Fruit fly (Drosophila melanogaster) whole organism, embryonic: ENCODE measurements around the gene Cpr65Aw.

ENCODE experiments used
- ATbp ChIP-seq: fragments of 200-800 bp; sonication (Bioruptor generic); optimal IDR thresholded peaks from 2 replicates; lab custom pipeline; 2017; ENCODE audit warnings: missing biosample characterization, mild to moderate bottlenecking, missing genetic modification characterization, missing genetic modification reagents
- Awh ChIP-seq: fragments of 200-800 bp; sonication (Bioruptor generic); IDR thresholded peaks from 2 replicates; pipeline ENCODE4, ENCODE4 v1.3.6; 2022; ENCODE audit warnings: missing biosample characterization, missing genetic modification characterization
- B-H1 ChIP-seq: fragments of 200-800 bp; sonication (Bioruptor generic); IDR thresholded peaks from 3 replicates; pipeline ENCODE4 v1.3.6; 2022; ENCODE audit warnings: missing biosample characterization, missing genetic modification characterization
- CG10565 ChIP-seq: fragments of 200-800 bp; sonication (Bioruptor generic); optimal IDR thresholded peaks from 3 replicates; lab custom pipeline; 2016; ENCODE audit warnings: missing biosample characterization, mild to moderate bottlenecking, missing genetic modification characterization
- CG10959 ChIP-seq: fragments of 200-800 bp; sonication (Bioruptor generic); IDR thresholded peaks from 2 replicates; pipeline ENCODE4 v1.3.6; 2022; ENCODE audit warnings: missing biosample characterization, missing genetic modification characterization
- CG11085 ChIP-seq: fragments of 200-800 bp; sonication (Bioruptor generic); IDR thresholded peaks from 2 replicates; pipeline ENCODE4 v1.3.6; 2022; ENCODE audit warnings: missing biosample characterization, missing genetic modification characterization
- CG12236 ChIP-seq: fragments of 200-800 bp; sonication (Bioruptor generic); optimal IDR thresholded peaks from 2 replicates; lab custom pipeline; 2016; ENCODE audit warnings: missing biosample characterization, missing genetic modification characterization
- CG15011 ChIP-seq: fragments of 200-800 bp; sonication (Bioruptor generic); optimal IDR thresholded peaks from 3 replicates; lab custom pipeline; 2018; ENCODE audit warnings: missing biosample characterization, mild to moderate bottlenecking, missing genetic modification characterization
- CG15073 ChIP-seq: fragments of 200-800 bp; sonication (Bioruptor generic); optimal IDR thresholded peaks from 2 replicates; lab custom pipeline; 2016; ENCODE audit warnings: missing biosample characterization, missing genetic modification characterization
- CG16815 ChIP-seq: fragments of 200-800 bp; sonication (Bioruptor generic); optimal IDR thresholded peaks from 3 replicates; lab custom pipeline; 2017; ENCODE audit warnings: missing biosample characterization, mild to moderate bottlenecking, missing genetic modification characterization
- CG18011 ChIP-seq: fragments of 200-800 bp; sonication (Bioruptor generic); optimal IDR thresholded peaks from 2 replicates; lab custom pipeline; 2017; ENCODE audit warnings: missing biosample characterization, missing genetic modification characterization, mild to moderate bottlenecking, moderate library complexity, missing genotype
- CG18476 ChIP-seq: fragments of 200-800 bp; sonication (Bioruptor generic); optimal IDR thresholded peaks from 2 replicates; lab custom pipeline; 2016; ENCODE audit warnings: missing biosample characterization, mild to moderate bottlenecking, missing genetic modification characterization
- CG18619 ChIP-seq: fragments of 200-800 bp; sonication (Bioruptor generic); optimal IDR thresholded peaks from 3 replicates; lab custom pipeline; 2017; ENCODE audit warnings: missing biosample characterization, mild to moderate bottlenecking, missing genetic modification characterization
- CG2889 ChIP-seq: fragments of 200-800 bp; sonication (Bioruptor generic); IDR thresholded peaks from 3 replicates; pipeline ENCODE4 v1.3.6; 2022; ENCODE audit warnings: missing biosample characterization, missing genetic modification characterization
- CG31224 ChIP-seq: fragments of 200-800 bp; sonication (Bioruptor generic); IDR thresholded peaks from 2 replicates; pipeline ENCODE4 v1.3.6; 2022; ENCODE audit warnings: missing biosample characterization, missing genetic modification characterization
- CG3847 ChIP-seq: fragments of 200-800 bp; sonication (Bioruptor generic); IDR thresholded peaks from 2 replicates; pipeline ENCODE4 v1.3.6; 2022; ENCODE audit warnings: missing biosample characterization, missing genetic modification characterization
- CG4617 ChIP-seq: fragments of 200-800 bp; sonication (Bioruptor generic); optimal IDR thresholded peaks from 3 replicates; lab custom pipeline; 2016; ENCODE audit warnings: missing biosample characterization, missing genetic modification characterization, borderline replicate concordance
- CG4820 ChIP-seq: fragments of 200-800 bp; sonication (Bioruptor generic); optimal IDR thresholded peaks from 3 replicates; lab custom pipeline; 2016; ENCODE audit warnings: missing biosample characterization, missing genetic modification characterization
- CG6854 ChIP-seq: fragments of 200-800 bp; sonication (Bioruptor generic); optimal IDR thresholded peaks from 3 replicates; lab custom pipeline; 2017; ENCODE audit warnings: missing biosample characterization, mild to moderate bottlenecking, missing genetic modification characterization
- CG7372 ChIP-seq: fragments of 200-800 bp; sonication (Bioruptor generic); IDR thresholded peaks from 2 replicates; pipeline ENCODE4 v1.3.6; 2022; ENCODE audit warnings: missing biosample characterization, missing genetic modification characterization
- CG7987 ChIP-seq: fragments of 200-800 bp; sonication (Bioruptor generic); optimal IDR thresholded peaks from 2 replicates; lab custom pipeline; 2018; ENCODE audit warnings: missing biosample characterization, mild to moderate bottlenecking, missing genetic modification characterization, moderate library complexity
- CG9215 ChIP-seq: fragments of 200-800 bp; sonication (Bioruptor generic); IDR thresholded peaks from 2 replicates; pipeline ENCODE4 v1.3.6; 2022; ENCODE audit warnings: missing biosample characterization, missing genetic modification characterization
- CG9876 ChIP-seq: fragments of 200-800 bp; sonication (Bioruptor generic); optimal IDR thresholded peaks from 2 replicates; lab custom pipeline; 2016; ENCODE audit warnings: missing biosample characterization, missing genetic modification characterization
- D ChIP-seq, 2 experiments: fragments of 200-800 bp in 1 of 2; fragments of >200 bp in 1 of 2; sonication (Bioruptor generic) in 1 of 2; optimal IDR thresholded peaks; 2 replicates in 1 of 2; 3 replicates in 1 of 2; lab custom pipeline; 2017; ENCODE audit warnings: mild to moderate bottlenecking in 1 of 2, missing biosample characterization in 1 of 2, missing genetic modification characterization in 1 of 2, missing genetic modification reagents in 1 of 2
- Dek ChIP-seq: fragments of 200-800 bp; sonication (Bioruptor generic); optimal IDR thresholded peaks from 3 replicates; lab custom pipeline; 2019; ENCODE audit warnings: missing biosample characterization, mild to moderate bottlenecking, missing genetic modification characterization, moderate library complexity
- Doc3 ChIP-seq: fragments of 200-800 bp; sonication (Bioruptor generic); IDR thresholded peaks from 3 replicates; pipeline ENCODE4 v1.3.6; 2022; ENCODE audit warnings: missing biosample characterization, missing genetic modification characterization; ENCODE audit not compliant: partially characterized antibody
- H15 ChIP-seq: fragments of 200-800 bp; sonication (Bioruptor generic); IDR thresholded peaks from 3 replicates; pipeline ENCODE4 v1.3.6; 2022; ENCODE audit warnings: missing biosample characterization, missing genetic modification characterization
- HHEX ChIP-seq: fragments of 200-800 bp; sonication (Bioruptor generic); optimal IDR thresholded peaks from 3 replicates; lab custom pipeline; 2017; ENCODE audit warnings: missing biosample characterization, mild to moderate bottlenecking, missing genetic modification characterization, missing genetic modification reagents
- Hey ChIP-seq: fragments of 200-800 bp; sonication (Bioruptor generic); optimal IDR thresholded peaks from 3 replicates; lab custom pipeline; 2018; ENCODE audit warnings: missing biosample characterization, mild to moderate bottlenecking, missing genetic modification characterization
- HmgZ ChIP-seq: fragments of 200-800 bp; sonication (Bioruptor generic); optimal IDR thresholded peaks from 2 replicates; lab custom pipeline; 2018; ENCODE audit warnings: missing biosample characterization, mild to moderate bottlenecking, missing genetic modification characterization
- Hr39 ChIP-seq: fragments of >200 bp; optimal IDR thresholded peaks from 2 replicates; lab custom pipeline; 2017
- MBD-R2 ChIP-seq: fragments of 200-800 bp; sonication (Bioruptor generic); IDR thresholded peaks from 2 replicates; pipeline ENCODE4 v1.3.6; 2022; ENCODE audit warnings: missing biosample characterization, missing genetic modification characterization
- MESR4 ChIP-seq: fragments of 200-800 bp; sonication (Bioruptor generic); optimal IDR thresholded peaks from 2 replicates; lab custom pipeline; 2018; ENCODE audit warnings: missing biosample characterization, mild to moderate bottlenecking, missing genetic modification characterization, moderate library complexity
- Mad ChIP-seq: fragments of 200-800 bp; sonication (Bioruptor generic); optimal IDR thresholded peaks from 2 replicates; lab custom pipeline; 2016; ENCODE audit warnings: missing biosample characterization, missing genetic modification characterization
- Ravus ChIP-seq: fragments of 200-800 bp; sonication (Bioruptor generic); IDR thresholded peaks from 2 replicates; pipeline ENCODE4 v1.3.6; 2022; ENCODE audit warnings: missing biosample characterization, missing genetic modification characterization
- Rfx ChIP-seq: fragments of 200-800 bp; sonication (Bioruptor generic); IDR thresholded peaks from 2 replicates; pipeline ENCODE4 v1.3.6; 2022; ENCODE audit warnings: missing biosample characterization, missing genetic modification characterization
- ci ChIP-seq: fragments of 200-800 bp; sonication (Bioruptor generic); IDR thresholded peaks from 3 replicates; pipeline ENCODE4 v1.3.6; 2022; ENCODE audit warnings: missing biosample characterization, missing genetic modification characterization
- disco-r ChIP-seq: fragments of 200-800 bp; sonication (Bioruptor generic); optimal IDR thresholded peaks from 2 replicates; lab custom pipeline; 2016; ENCODE audit warnings: missing biosample characterization, missing genetic modification characterization
- emc ChIP-seq: fragments of 200-800 bp; sonication (Bioruptor generic); optimal IDR thresholded peaks from 2 replicates; lab custom pipeline; 2016; ENCODE audit warnings: missing biosample characterization, missing genetic modification characterization
- grn ChIP-seq: fragments of 200-800 bp; sonication (Bioruptor generic); optimal IDR thresholded peaks from 3 replicates; lab custom pipeline; 2017; ENCODE audit warnings: missing biosample characterization, missing genetic modification characterization
- gro ChIP-seq: fragments of 200-800 bp; sonication (Bioruptor generic); optimal IDR thresholded peaks from 2 replicates; lab custom pipeline; 2016; ENCODE audit warnings: missing biosample characterization, missing genetic modification characterization
- gsb-n ChIP-seq: fragments of 200-800 bp; sonication (Bioruptor generic); optimal IDR thresholded peaks from 3 replicates; lab custom pipeline; 2018; ENCODE audit warnings: missing biosample characterization, mild to moderate bottlenecking, missing genetic modification characterization
- luna ChIP-seq: fragments of 200-800 bp; sonication (Bioruptor generic); optimal IDR thresholded peaks from 2 replicates; lab custom pipeline; 2016; ENCODE audit warnings: missing biosample characterization, missing genetic modification characterization
- mam ChIP-seq: fragments of 200-800 bp; sonication (Bioruptor generic); optimal IDR thresholded peaks from 3 replicates; lab custom pipeline; 2016; ENCODE audit warnings: missing biosample characterization, missing genetic modification characterization
- pfk ChIP-seq: fragments of 200-800 bp; sonication (Bioruptor generic); optimal IDR thresholded peaks from 2 replicates; lab custom pipeline; 2018; ENCODE audit warnings: missing biosample characterization, mild to moderate bottlenecking, missing genetic modification characterization, moderate library complexity
- pnt ChIP-seq: fragments of 200-800 bp; sonication (Bioruptor generic); optimal IDR thresholded peaks from 3 replicates; lab custom pipeline; 2016; ENCODE audit warnings: missing biosample characterization, missing genetic modification characterization
- prd ChIP-seq, 3 experiments: fragments of >200 bp in 2 of 3; fragments of 200-800 bp in 1 of 3; sonication (Bioruptor generic) in 1 of 3; optimal IDR thresholded peaks in 2 of 3; IDR thresholded peaks in 1 of 3; 2 replicates in 2 of 3; 3 replicates in 1 of 3; pipeline versions ENCODE4 v1.3.6 to Lab custom; 2017 to 2022; ENCODE audit warnings: missing biosample characterization in 1 of 3, missing genetic modification characterization in 1 of 3
- sima ChIP-seq: fragments of 200-800 bp; sonication (Bioruptor generic); optimal IDR thresholded peaks from 2 replicates; lab custom pipeline; 2016; ENCODE audit warnings: missing biosample characterization, missing genetic modification characterization
- tgo ChIP-seq: fragments of 200-800 bp; sonication (Bioruptor generic); IDR thresholded peaks from 3 replicates; pipeline ENCODE4 v1.3.6; 2022; ENCODE audit warnings: missing biosample characterization, missing genetic modification characterization
- tll ChIP-seq, 2 experiments: fragments of 200-800 bp in 1 of 2; fragments of >200 bp in 1 of 2; sonication (Bioruptor generic) in 1 of 2; optimal IDR thresholded peaks; 2 replicates each; lab custom pipeline; 2017 to 2019; ENCODE audit warnings: missing biosample characterization in 2 of 2, missing genetic modification characterization in 2 of 2, mild to moderate bottlenecking in 1 of 2, moderate library complexity in 1 of 2
- trh ChIP-seq: fragments of 200-800 bp; sonication (Bioruptor generic); optimal IDR thresholded peaks from 2 replicates; lab custom pipeline; 2016; ENCODE audit warnings: missing biosample characterization, missing genetic modification characterization
- z ChIP-seq: fragments of 200-800 bp; sonication (Bioruptor generic); IDR thresholded peaks from 3 replicates; pipeline ENCODE4 v1.3.6; 2022; ENCODE audit warnings: missing biosample characterization, missing genetic modification characterization

Cpr65Aw gene

dm6 chr3L:6104551-6104950 is 37.7 kb downstream of the Cpr65Aw start (continued):
- TF ChIP-seq MBD-R2 (no peak), Ravus (no peak), CG31224 (GFP tag; lab: Robert Waterston, UW) (no peak), Hr39 (no peak), CG10565 (GFP tag; lab: Kevin White, UChicago) (no peak), CG18476 (GFP tag; lab: Kevin White, UChicago) (no peak), CG9876 (GFP tag; lab: Kevin White, UChicago) (no peak), Doc3 (GFP tag; lab: Robert Waterston, UW) (no peak), ATbp (GFP tag; lab: Kevin White, UChicago) (no peak), disco-r (no peak), CG2889 (GFP tag; lab: Robert Waterston, UW) (0 out of 3 replicates have a peak, but pooled peaks have one; percentile 18), CG15073 (GFP tag; lab: Kevin White, UChicago) (no peak), prd (optimal IDR thresholded peaks at IDR 0.05; lab: Kevin White, UChicago) (no peak), prd (GFP tag; IDR thresholded peaks at IDR 0.05; lab: Robert Waterston, UW) (peak; percentile 42; the same call in 1 of the 3 replicates), CG15011 (GFP tag; lab: Kevin White, UChicago) (no peak), tgo (GFP tag; lab: Robert Waterston, UW) (no peak), Rfx (GFP tag; lab: Robert Waterston, UW) (no peak), CG18011 (GFP tag; lab: Kevin White, UChicago) (no peak), emc (GFP tag; lab: Kevin White, UChicago) (no peak), B-H1 (GFP tag; lab: Robert Waterston, UW) (no peak), Mad (GFP tag; lab: Kevin White, UChicago) (no peak), H15 (GFP tag; lab: Robert Waterston, UW) (no peak), ci (GFP tag; lab: Robert Waterston, UW) (no peak), CG4617 (GFP tag; lab: Kevin White, UChicago) (no peak), gro (no peak), trh (GFP tag; lab: Kevin White, UChicago) (no peak), HHEX (GFP tag; lab: Kevin White, UChicago) (no peak), pnt (GFP tag; lab: Kevin White, UChicago) (no peak), MESR4 (no peak), sima (GFP tag; lab: Kevin White, UChicago) (no peak), D (optimal IDR thresholded peaks at IDR 0.05; lab: Kevin White, UChicago) (peak; percentile 49), D (GFP tag; optimal IDR thresholded peaks at IDR 0.05; lab: Kevin White, UChicago) (no peak), Dek (no peak), CG6854 (no peak), luna (GFP tag; lab: Kevin White, UChicago) (no peak), CG11085 (GFP tag; lab: Robert Waterston, UW) (no peak), CG4820 (GFP tag; lab: Kevin White, UChicago) (no peak), CG10959 (GFP tag; lab: Robert Waterston, UW) (no peak), z (GFP tag; lab: Robert Waterston, UW) (no peak), HmgZ (no peak), CG18619 (GFP tag; lab: Kevin White, UChicago) (no peak), gsb-n (peak; percentile 94), Hey (tag; lab: Kevin White, UChicago) (peak; percentile 95), CG7987 (GFP tag; lab: Kevin White, UChicago) (no peak), CG9215 (GFP tag; lab: Robert Waterston, UW) (no peak), pfk (GFP tag; lab: Kevin White, UChicago) (no peak), grn (peak; percentile 23), CG3847 (GFP tag; lab: Robert Waterston, UW) (no peak), mam (GFP tag; lab: Kevin White, UChicago) (no peak), CG12236 (no peak), CG16815 (no peak), Awh (GFP tag; lab: Robert Waterston, UW) (no peak), tll (GFP tag; optimal IDR thresholded peaks at IDR 0.05; lab: Kevin White, UChicago) (peak in 1 of 2 experiments; percentile 73), CG7372 (GFP tag; lab: Robert Waterston, UW) (no peak)
